Worm (Caenorhabditis elegans) whole organism, young adult: ENCODE data around the gene flp-28.

Source experiments
- B0261.1 ChIP-seq: sonication (generic microtip); optimal IDR thresholded peaks from 2 replicates; lab custom pipeline; 2016; ENCODE audit warnings: mild to moderate bottlenecking, missing genetic modification characterization, moderate library complexity, missing compliant biosample characterization
- C17E4.6 ChIP-seq: fragments of 200-800 bp; sonication (Bioruptor generic); IDR thresholded peaks from 2 replicates; pipeline ENCODE4 v1.3.6; 2022; ENCODE audit warnings: missing genetic modification reagents, missing genetic modification characterization, missing compliant biosample characterization
- D2030.7 ChIP-seq: fragments of 200-800 bp; sonication (Bioruptor generic); IDR thresholded peaks from 2 replicates; pipeline ENCODE4 v1.3.6; 2022; ENCODE audit warnings: missing genetic modification reagents, missing genetic modification characterization, missing compliant biosample characterization
- F10E7.11 ChIP-seq: sonication (generic microtip); optimal IDR thresholded peaks from 2 replicates; lab custom pipeline; 2017; ENCODE audit warnings: mild to moderate bottlenecking, missing genetic modification characterization, moderate library complexity, missing compliant biosample characterization
- F22D6.2 ChIP-seq: sonication (generic microtip); optimal IDR thresholded peaks from 2 replicates; lab custom pipeline; 2016; ENCODE audit warnings: mild to moderate bottlenecking, missing genetic modification characterization, missing compliant biosample characterization
- F33H1.4 ChIP-seq: fragments of 200-800 bp; sonication (Bioruptor generic); IDR thresholded peaks from 2 replicates; pipeline ENCODE4 v1.3.6; 2022; ENCODE audit warnings: missing genetic modification reagents, missing genetic modification characterization, missing compliant biosample characterization
- F39B2.1 ChIP-seq: fragments of 200-800 bp; sonication (Bioruptor generic); IDR thresholded peaks from 2 replicates; pipeline ENCODE4 v1.3.6; 2022; ENCODE audit warnings: missing genetic modification reagents, missing genetic modification characterization, missing compliant biosample characterization
- F57C9.4 ChIP-seq: sonication (generic microtip); optimal IDR thresholded peaks from 2 replicates; lab custom pipeline; 2017; ENCODE audit warnings: mild to moderate bottlenecking, missing genetic modification characterization, missing compliant biosample characterization
- Y95B8A.8 ChIP-seq: fragments of 200-800 bp; sonication (Bioruptor generic); IDR thresholded peaks from 2 replicates; pipeline ENCODE4 v1.3.6; 2022; ENCODE audit warnings: missing genetic modification reagents, missing genetic modification characterization, missing compliant biosample characterization
- ZK185.1 ChIP-seq: sonication (generic microtip); optimal IDR thresholded peaks from 2 replicates; lab custom pipeline; 2016; ENCODE audit warnings: mild to moderate bottlenecking, missing genetic modification characterization, missing compliant biosample characterization; ENCODE audit not compliant: poor library complexity, severe bottlenecking
- atf-7 ChIP-seq: sonication (generic microtip); optimal IDR thresholded peaks from 2 replicates; lab custom pipeline; 2017; ENCODE audit warnings: mild to moderate bottlenecking, missing genetic modification characterization, missing compliant biosample characterization
- attf-3 ChIP-seq: fragments of 200-800 bp; sonication (Bioruptor generic); conservative IDR thresholded peaks from 2 replicates; pipeline ENCODE4 v1.3.6; 2022; ENCODE audit warnings: missing genetic modification reagents, missing genetic modification characterization, missing compliant biosample characterization
- cebp-1 ChIP-seq, 2 experiments: fragments of 200-800 bp in 1 of 2; sonication (Bioruptor generic) in 1 of 2; sonication (generic microtip) in 1 of 2; IDR thresholded peaks in 1 of 2; optimal IDR thresholded peaks in 1 of 2; 2 replicates each; pipeline versions ENCODE4 v1.3.6 to Lab custom; 2017 to 2022; ENCODE audit warnings: missing compliant biosample characterization in 2 of 2, missing genetic modification characterization in 2 of 2, mild to moderate bottlenecking in 1 of 2, missing genetic modification reagents in 1 of 2, moderate library complexity in 1 of 2
- ceh-40 ChIP-seq: fragments of 200-800 bp; sonication (Bioruptor generic); IDR thresholded peaks from 2 replicates; pipeline ENCODE4 v1.3.6; 2022; ENCODE audit warnings: missing genetic modification characterization, missing compliant biosample characterization
- ceh-79 ChIP-seq: sonication (generic microtip); optimal IDR thresholded peaks from 2 replicates; lab custom pipeline; 2017; ENCODE audit warnings: mild to moderate bottlenecking, missing genetic modification characterization, missing compliant biosample characterization
- chd-7 ChIP-seq: sonication (generic microtip); optimal IDR thresholded peaks from 2 replicates; lab custom pipeline; 2016; ENCODE audit warnings: mild to moderate bottlenecking, missing genetic modification characterization, moderate library complexity, missing compliant biosample characterization
- dpff-1 ChIP-seq: sonication (generic microtip); optimal IDR thresholded peaks from 2 replicates; lab custom pipeline; 2017; ENCODE audit warnings: mild to moderate bottlenecking, missing genetic modification characterization, missing compliant biosample characterization
- dpl-1 ChIP-seq: fragments of 150-350 bp; optimal IDR thresholded peaks from 2 replicates; lab custom pipeline; 2014; ENCODE audit warnings: missing biosample characterization, missing genetic modification reagents, missing genetic modification characterization
- egl-44 ChIP-seq: fragments of 200-800 bp; sonication (Bioruptor generic); IDR thresholded peaks from 2 replicates; pipeline ENCODE4 v1.3.6; 2022; ENCODE audit warnings: missing genetic modification reagents, missing genetic modification characterization, missing compliant biosample characterization
- ets-4 ChIP-seq: fragments of 200-800 bp; sonication (Bioruptor generic); optimal IDR thresholded peaks from 2 replicates; lab custom pipeline; 2018; ENCODE audit warnings: mild to moderate bottlenecking, missing genetic modification characterization, missing compliant biosample characterization
- hlh-12 ChIP-seq: sonication (generic microtip); optimal IDR thresholded peaks from 2 replicates; lab custom pipeline; 2016; ENCODE audit warnings: missing genetic modification characterization, missing compliant biosample characterization
- hmg-1.2 ChIP-seq: fragments of 200-800 bp; sonication (Bioruptor generic); IDR thresholded peaks from 2 replicates; pipeline ENCODE4 v1.3.6; 2022; ENCODE audit warnings: missing genetic modification reagents, missing genetic modification characterization, missing compliant biosample characterization
- hsf-1 ChIP-seq: fragments of 200-800 bp; sonication (Bioruptor generic); IDR thresholded peaks from 2 replicates; pipeline ENCODE4 v1.3.6; 2022; ENCODE audit warnings: missing genetic modification reagents, missing genetic modification characterization, missing compliant biosample characterization
- lag-1 ChIP-seq: fragments of 200-800 bp; sonication (Bioruptor generic); IDR thresholded peaks from 2 replicates; pipeline ENCODE4 v1.3.6; 2022; ENCODE audit warnings: missing genetic modification reagents, missing genetic modification characterization, missing compliant biosample characterization
- let-526 ChIP-seq: fragments of 200-800 bp; sonication (Bioruptor generic); IDR thresholded peaks from 2 replicates; pipeline ENCODE4 v1.3.6; 2022; ENCODE audit warnings: missing genetic modification reagents, missing genetic modification characterization, missing compliant biosample characterization
- lin-26 ChIP-seq: fragments of 200-800 bp; sonication (Bioruptor generic); IDR thresholded peaks from 2 replicates; pipeline ENCODE4 v1.3.6; 2022; ENCODE audit warnings: missing genetic modification reagents, missing genetic modification characterization, missing compliant biosample characterization
- lir-1 ChIP-seq: fragments of 200-800 bp; sonication (Bioruptor generic); conservative IDR thresholded peaks from 2 replicates; pipeline ENCODE4 v1.3.6; 2022; ENCODE audit warnings: missing genetic modification reagents, missing genetic modification characterization, missing compliant biosample characterization
- madf-8 ChIP-seq: fragments of 200-800 bp; sonication (Bioruptor generic); conservative IDR thresholded peaks from 2 replicates; pipeline ENCODE4 v1.3.6; 2022; ENCODE audit warnings: missing genetic modification reagents, missing genetic modification characterization, missing compliant biosample characterization
- nfya-1 ChIP-seq: sonication (generic microtip); optimal IDR thresholded peaks from 2 replicates; lab custom pipeline; 2017; ENCODE audit warnings: antibody characterized with exemption, missing compliant biosample characterization, missing genetic modification characterization, borderline replicate concordance; ENCODE audit not compliant: insufficient read depth
- nfya-2 ChIP-seq: fragments of 200-800 bp; sonication (Bioruptor generic); IDR thresholded peaks from 2 replicates; pipeline ENCODE4 v1.3.6; 2022; ENCODE audit warnings: missing genetic modification reagents, missing genetic modification characterization, missing compliant biosample characterization
- nfyb-1 ChIP-seq: fragments of 200-800 bp; sonication (Bioruptor generic); IDR thresholded peaks from 2 replicates; pipeline ENCODE4 v1.3.6; 2022; ENCODE audit warnings: missing genetic modification reagents, missing genetic modification characterization, missing compliant biosample characterization
- nhr-120 ChIP-seq: fragments of 200-800 bp; sonication (Bioruptor generic); IDR thresholded peaks from 2 replicates; pipeline ENCODE4 v1.3.6; 2022; ENCODE audit warnings: missing genetic modification characterization, missing compliant biosample characterization
- nhr-80 ChIP-seq: sonication (generic microtip); optimal IDR thresholded peaks from 2 replicates; lab custom pipeline; 2016; ENCODE audit warnings: missing genetic modification characterization, missing compliant biosample characterization
- snpc-1.3 ChIP-seq: sonication (generic microtip); optimal IDR thresholded peaks from 2 replicates; lab custom pipeline; 2017; ENCODE audit warnings: missing genetic modification characterization, mild to moderate bottlenecking, missing compliant biosample characterization, antibody characterized with exemption, moderate library complexity, missing genotype, missing genetic modification reagents; ENCODE audit not compliant: insufficient read depth
- snpc-4 ChIP-seq, 5 experiments: fragments of 150-350 bp in 1 of 5; sonication (generic microtip) in 4 of 5; optimal IDR thresholded peaks; 2 replicates each; lab custom pipeline; 2014 to 2018; ENCODE audit warnings: missing genetic modification characterization in 5 of 5, missing biosample characterization in 3 of 5, antibody characterized with exemption in 2 of 5, mild to moderate bottlenecking in 2 of 5, missing compliant biosample characterization in 2 of 5, missing genotype in 2 of 5, moderate library complexity in 2 of 5, missing genetic modification reagents in 1 of 5
- somi-1 ChIP-seq: fragments of 200-800 bp; sonication (Bioruptor generic); optimal IDR thresholded peaks from 2 replicates; lab custom pipeline; 2018; ENCODE audit warnings: mild to moderate bottlenecking, missing genetic modification characterization, missing compliant biosample characterization
- sptf-2 ChIP-seq: fragments of 200-800 bp; sonication (Bioruptor generic); optimal IDR thresholded peaks from 2 replicates; lab custom pipeline; 2018; ENCODE audit warnings: mild to moderate bottlenecking, missing genetic modification characterization, missing compliant biosample characterization
- tlf-1 ChIP-seq: fragments of 200-800 bp; sonication (Bioruptor generic); optimal IDR thresholded peaks from 2 replicates; lab custom pipeline; 2018; ENCODE audit warnings: mild to moderate bottlenecking, missing genetic modification characterization, missing compliant biosample characterization
- unc-130 ChIP-seq: sonication (generic microtip); optimal IDR thresholded peaks from 2 replicates; lab custom pipeline; 2016; ENCODE audit warnings: missing genetic modification reagents, missing genetic modification characterization, missing compliant biosample characterization

flp-28 gene

ce11 chrX:10113677-10114076 lies 25.9 kb upstream of the flp-28 start:
- no peak for TF ChIP-seq attf-3
- no peak for TF ChIP-seq C17E4.6 (GFP tag; lab: Robert Waterston, UW)
- no peak for TF ChIP-seq hmg-1.2
- TF ChIP-seq egl-44 (GFP tag; lab: Robert Waterston, UW) = no peak
- TF ChIP-seq F39B2.1 = no peak
- TF ChIP-seq, all 124 proteins: peak for 0

- TF ChIP-seq snpc-1.3 (no peak), unc-130 (GFP tag; lab: Kevin White, UChicago) (no peak), hsf-1 (no peak), egl-44 (GFP tag; lab: Robert Waterston, UW) (no peak)
Measured at ce11 chrX:10095145-10095544, 7.4 kb upstream of the flp-28 start, which contains the start of gene flp-2. TSS of gene flp-2 (minus strand) at chrX:10095245.

- TF ChIP-seq chd-7 (no peak), F10E7.11 (tag; lab: Kevin White, UChicago) (no peak), ceh-79 (tag; lab: Kevin White, UChicago) (no peak), nfya-1 (tag; lab: Kevin White, UChicago) (no peak)
- TF ChIP-seq, all 124 proteins: peak for 0
Measured at ce11 chrX:10092864-10093263, 5.1 kb upstream of the flp-28 start, which contains the start of gene flp-3. TSS of gene flp-3 (minus strand) at chrX:10092964.

ce11 chrX:10085073-10085472 lies 2.7 kb downstream of the flp-28 start:
- TF ChIP-seq lag-1 (GFP tag; lab: Robert Waterston, UW) (peak; percentile 58; the same call in 1 of the 2 replicates), let-526 (GFP tag; lab: Robert Waterston, UW) (no peak), nfya-2 (GFP tag; lab: Robert Waterston, UW) (0 out of 2 replicates have a peak, but pooled peaks have one; percentile 58), D2030.7 (no peak), somi-1 (no peak)
- TF ChIP-seq, all 124 proteins: peak for 2

- no peak for TF ChIP-seq let-526 (GFP tag; lab: Robert Waterston, UW)
- TF ChIP-seq nhr-120 = no peak
- peak; percentile 42 for TF ChIP-seq ZK185.1 (tag; lab: Kevin White, UChicago)
- TF ChIP-seq lin-26 (GFP tag; lab: Robert Waterston, UW) = peak; percentile 38; the same call in 1 of the 2 replicates
- TF ChIP-seq dpff-1 (tag; lab: Kevin White, UChicago) = no peak
- TF ChIP-seq ets-4 (GFP tag; lab: Kevin White, UChicago) = peak; percentile 6
- no peak for TF ChIP-seq sptf-2 (GFP tag; lab: Kevin White, UChicago)
- peak; percentile 55 for TF ChIP-seq atf-7
- no peak for TF ChIP-seq dpl-1
- no peak for TF ChIP-seq snpc-4 (GFP tag; optimal IDR thresholded peaks at IDR 0.05; lab: Kevin White, UChicago)
- TF ChIP-seq snpc-4 (tag; optimal IDR thresholded peaks at IDR 0.05; lab: Kevin White, UChicago) = peak in 1 of 4 experiments; percentile 12
- no peak for TF ChIP-seq F33H1.4
- peak; percentile 83 for TF ChIP-seq nhr-80 (tag; lab: Kevin White, UChicago)
- TF ChIP-seq lir-1 (GFP tag; lab: Robert Waterston, UW) = no peak
- no peak for TF ChIP-seq F57C9.4 (tag; lab: Kevin White, UChicago)
- TF ChIP-seq F22D6.2 = peak; percentile 49
- TF ChIP-seq ceh-40 (GFP tag; lab: Robert Waterston, UW) = no peak
- TF ChIP-seq nfya-2 (GFP tag; lab: Robert Waterston, UW) = no peak
- no peak for TF ChIP-seq B0261.1 (tag; lab: Kevin White, UChicago)
- 0 out of 2 replicates have a peak, but pooled peaks have one; percentile 9 for TF ChIP-seq hmg-1.2
- no peak for TF ChIP-seq lag-1 (GFP tag; lab: Robert Waterston, UW)
- TF ChIP-seq hlh-12 = no peak
- TF ChIP-seq tlf-1 (GFP tag; lab: Kevin White, UChicago) = no peak
- no peak; the same call in 1 of the 2 replicates for TF ChIP-seq cebp-1 (GFP tag; IDR thresholded peaks at IDR 0.05; lab: Robert Waterston, UW)
- peak; percentile 66 for TF ChIP-seq cebp-1 (tag; optimal IDR thresholded peaks at IDR 0.05; lab: Kevin White, UChicago)
- TF ChIP-seq madf-8 (GFP tag; lab: Robert Waterston, UW) = no peak
- TF ChIP-seq Y95B8A.8 (GFP tag; lab: Robert Waterston, UW) = no peak
- 0 out of 2 replicates have a peak, but pooled peaks have one; percentile 37 for TF ChIP-seq nfyb-1 (GFP tag; lab: Robert Waterston, UW)
Measured at ce11 chrX:10084050-10084672, 3.6 kb downstream of the flp-28 start, which contains the start of gene W07E11.1. TSS of gene W07E11.1 (plus strand) at chrX:10084622.
